Worm (Caenorhabditis elegans): ENCODE results near the gene T28C6.7.

The T28C6.7 gene

DNA sequence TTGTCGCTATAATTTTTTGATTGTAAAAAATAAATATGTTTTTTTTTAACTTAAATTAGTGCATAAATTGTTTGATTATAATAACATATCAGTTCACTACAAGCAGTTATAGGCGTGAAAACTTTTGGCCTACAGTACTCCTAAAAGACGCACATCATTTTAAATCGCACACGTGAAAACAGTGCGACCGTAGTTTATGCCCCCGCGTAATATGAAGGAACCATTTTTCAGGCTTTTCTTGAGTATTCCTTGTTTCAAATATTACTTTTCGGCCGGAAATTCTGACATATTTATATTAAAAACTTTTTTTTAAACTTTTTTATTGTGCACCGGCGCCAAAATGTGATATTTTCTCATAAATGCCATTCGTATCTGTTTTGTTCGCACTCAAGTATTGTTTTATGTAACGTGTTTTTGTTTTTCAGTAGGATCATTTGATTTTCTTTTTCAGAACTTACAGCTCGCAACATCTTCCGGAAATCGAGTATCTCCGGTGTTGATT lies 61.0 kb downstream of the T28C6.7 start, which contains the start of gene oma-1:
oma-1 (plus strand) TSS at position 452 of the 502 bp plus-strand sequence.
- TF ChIP-seq lin-13 (GFP tag; optimal IDR thresholded peaks at IDR 0.05) (no peak), sem-4 (tag; optimal IDR thresholded peaks at IDR 0.05) (no peak), nhr-21 (tag; optimal IDR thresholded peaks at IDR 0.05) (no peak), F13H6.1 (tag; optimal IDR thresholded peaks at IDR 0.05) (no peak), peb-1 (tag; optimal IDR thresholded peaks at IDR 0.05) (no peak), fos-1 (tag; optimal IDR thresholded peaks at IDR 0.05) (no peak), elt-1 (tag; optimal IDR thresholded peaks at IDR 0.05) (no peak), ztf-1 (GFP tag; conservative IDR thresholded peaks at IDR 0.05) (no peak), elt-3 (tag; optimal IDR thresholded peaks at IDR 0.05) (no peak)

Data from whole organism, L2 larva.